Worm (Caenorhabditis elegans) whole organism, L1 larva: Measurements from ENCODE around the gene ras-1.

Experiments used
- C04F5.9 ChIP-seq: sonication (generic microtip); optimal IDR thresholded peaks from 2 replicates; lab custom pipeline; 2016; ENCODE audit warnings: missing genetic modification characterization, missing compliant biosample characterization
- C16A3.4 ChIP-seq: fragments of 150-350 bp; optimal IDR thresholded peaks from 2 replicates; lab custom pipeline; 2014; ENCODE audit warnings: missing biosample characterization, missing genetic modification characterization
- C34B4.2 ChIP-seq: sonication (generic microtip); optimal IDR thresholded peaks from 2 replicates; lab custom pipeline; 2017; ENCODE audit warnings: mild to moderate bottlenecking, missing genetic modification characterization, missing compliant biosample characterization
- F16B12.6 ChIP-seq: fragments of 150-350 bp; optimal IDR thresholded peaks from 2 replicates; lab custom pipeline; 2014; ENCODE audit warnings: missing biosample characterization, missing genetic modification characterization
- blmp-1 ChIP-seq: fragments of 150-350 bp; optimal IDR thresholded peaks from 2 replicates; lab custom pipeline; 2014; ENCODE audit warnings: missing biosample characterization, missing genetic modification characterization
- ceh-63 ChIP-seq: fragments of 200-800 bp; sonication (Bioruptor generic); optimal IDR thresholded peaks from 2 replicates; lab custom pipeline; 2018; ENCODE audit warnings: mild to moderate bottlenecking, missing genetic modification characterization, missing compliant biosample characterization
- ceh-8 ChIP-seq: fragments of 200-800 bp; sonication (Bioruptor generic); optimal IDR thresholded peaks from 2 replicates; lab custom pipeline; 2018; ENCODE audit warnings: mild to moderate bottlenecking, missing genetic modification characterization, moderate library complexity, missing compliant biosample characterization
- dpl-1 ChIP-seq, 3 experiments: fragments of 150-350 bp in 2 of 3; sonication (generic microtip) in 1 of 3; optimal IDR thresholded peaks; 2 replicates each; lab custom pipeline; 2014 to 2017; ENCODE audit warnings: missing biosample characterization in 3 of 3, missing genetic modification characterization in 3 of 3, missing genetic modification reagents in 3 of 3
- dsc-1 ChIP-seq: sonication (generic microtip); optimal IDR thresholded peaks from 2 replicates; lab custom pipeline; 2016; ENCODE audit warnings: mild to moderate bottlenecking, missing genetic modification characterization, missing compliant biosample characterization
- efl-1 ChIP-seq, 4 experiments: fragments of 150-350 bp; optimal IDR thresholded peaks in 3 of 4; peaks in 1 of 4; 1 replicate in 1 of 4; 2 replicates in 3 of 4; lab custom pipeline; 2014; ENCODE audit warnings: missing biosample characterization in 2 of 4, missing genetic modification characterization in 2 of 4, missing genetic modification reagents in 2 of 4
- egl-13 ChIP-seq: sonication (generic microtip); optimal IDR thresholded peaks from 2 replicates; lab custom pipeline; 2016; ENCODE audit warnings: missing genotype, missing genetic modification reagents, missing genetic modification characterization, missing compliant biosample characterization
- elt-3 ChIP-seq, 6 experiments: fragments of 150-350 bp in 1 of 6; sonication (generic microtip); optimal IDR thresholded peaks; 2 replicates each; lab custom pipeline; 2017 to 2018; ENCODE audit warnings: missing biosample characterization in 6 of 6, missing genetic modification characterization in 6 of 6, inconsistent platforms in 1 of 6
- fkh-10 ChIP-seq: sonication (generic microtip); optimal IDR thresholded peaks from 2 replicates; lab custom pipeline; 2017; ENCODE audit warnings: missing biosample characterization, missing genetic modification reagents, missing genetic modification characterization
- irx-1 ChIP-seq: sonication (generic microtip); optimal IDR thresholded peaks from 2 replicates; lab custom pipeline; 2016; ENCODE audit warnings: missing genetic modification characterization, missing compliant biosample characterization
- lin-14 ChIP-seq: fragments of 200-800 bp; sonication (Bioruptor generic); optimal IDR thresholded peaks from 2 replicates; lab custom pipeline; 2018; ENCODE audit warnings: mild to moderate bottlenecking, missing genetic modification characterization, moderate library complexity, missing compliant biosample characterization
- lin-35 ChIP-seq, 2 experiments: fragments of 150-350 bp; optimal IDR thresholded peaks; 2 replicates each; lab custom pipeline; 2014; ENCODE audit warnings: missing biosample characterization in 2 of 2, missing genetic modification characterization in 2 of 2, missing genetic modification reagents in 2 of 2
- lsy-2 ChIP-seq, 2 experiments: fragments of 150-350 bp; optimal IDR thresholded peaks; 2 replicates each; lab custom pipeline; 2014; ENCODE audit warnings: missing biosample characterization in 2 of 2, missing genetic modification characterization in 2 of 2
- mdl-1 ChIP-seq, 2 experiments: fragments of 150-350 bp; optimal IDR thresholded peaks; 2 replicates each; lab custom pipeline; 2014 to 2017; ENCODE audit warnings: missing biosample characterization in 2 of 2, missing genetic modification characterization in 2 of 2, inconsistent platforms in 1 of 2
- mep-1 ChIP-seq: fragments of 150-350 bp; optimal IDR thresholded peaks from 2 replicates; lab custom pipeline; 2014; ENCODE audit warnings: missing biosample characterization, missing genetic modification characterization
- nhr-11 ChIP-seq: fragments of 150-350 bp; optimal IDR thresholded peaks from 2 replicates; lab custom pipeline; 2014; ENCODE audit warnings: missing biosample characterization, missing genetic modification characterization
- nhr-12 ChIP-seq: sonication (generic microtip); optimal IDR thresholded peaks from 2 replicates; lab custom pipeline; 2017; ENCODE audit warnings: missing biosample characterization, missing genetic modification characterization
- nhr-19 ChIP-seq: fragments of 200-800 bp; sonication (Bioruptor generic); conservative IDR thresholded peaks from 2 replicates; pipeline ENCODE4 v1.3.6; 2022; ENCODE audit warnings: missing genetic modification characterization, missing compliant biosample characterization
- nhr-20 ChIP-seq: sonication (generic microtip); optimal IDR thresholded peaks from 2 replicates; lab custom pipeline; 2016; ENCODE audit warnings: mild to moderate bottlenecking, missing genetic modification characterization, missing compliant biosample characterization
- nhr-237 ChIP-seq: fragments of 150-350 bp; optimal IDR thresholded peaks from 2 replicates; lab custom pipeline; 2014; ENCODE audit warnings: missing biosample characterization, missing genetic modification characterization
- nhr-28 ChIP-seq: fragments of 150-350 bp; optimal IDR thresholded peaks from 2 replicates; lab custom pipeline; 2014; ENCODE audit warnings: missing biosample characterization, missing genetic modification characterization
- nhr-47 ChIP-seq: sonication (generic microtip); optimal IDR thresholded peaks from 2 replicates; lab custom pipeline; 2016; ENCODE audit warnings: mild to moderate bottlenecking, missing genetic modification characterization, moderate library complexity, missing compliant biosample characterization
- nhr-71 ChIP-seq: sonication (generic microtip); optimal IDR thresholded peaks from 2 replicates; lab custom pipeline; 2016; ENCODE audit warnings: mild to moderate bottlenecking, missing genetic modification characterization, moderate library complexity, missing compliant biosample characterization
- nhr-76 ChIP-seq: sonication (generic microtip); optimal IDR thresholded peaks from 2 replicates; lab custom pipeline; 2017; ENCODE audit warnings: missing biosample characterization, missing genetic modification characterization
- nhr-77 ChIP-seq: fragments of 150-350 bp; optimal IDR thresholded peaks from 2 replicates; lab custom pipeline; 2014; ENCODE audit warnings: missing biosample characterization, missing genetic modification characterization
- nhr-90 ChIP-seq: sonication (generic microtip); optimal IDR thresholded peaks from 2 replicates; lab custom pipeline; 2016; ENCODE audit warnings: mild to moderate bottlenecking, missing genetic modification characterization, missing compliant biosample characterization; ENCODE audit not compliant: poor library complexity
- pax-3 ChIP-seq: fragments of 200-800 bp; sonication (Bioruptor generic); optimal IDR thresholded peaks from 2 replicates; lab custom pipeline; 2018; ENCODE audit warnings: mild to moderate bottlenecking, missing genetic modification characterization, moderate library complexity, missing compliant biosample characterization
- rnt-1 ChIP-seq: sonication (generic microtip); optimal IDR thresholded peaks from 2 replicates; lab custom pipeline; 2016; ENCODE audit warnings: mild to moderate bottlenecking, missing genetic modification characterization, moderate library complexity, missing compliant biosample characterization
- skn-1 ChIP-seq: fragments of 150-350 bp; optimal IDR thresholded peaks from 2 replicates; lab custom pipeline; 2014; ENCODE audit warnings: missing biosample characterization, missing genetic modification characterization
- snpc-4 ChIP-seq: fragments of 150-350 bp; optimal IDR thresholded peaks from 2 replicates; lab custom pipeline; 2014; ENCODE audit warnings: missing biosample characterization, missing genetic modification characterization
- snu-23 ChIP-seq: sonication (generic microtip); optimal IDR thresholded peaks from 2 replicates; lab custom pipeline; 2016; ENCODE audit warnings: missing genetic modification characterization, missing compliant biosample characterization
- sup-37 ChIP-seq: fragments of 200-800 bp; sonication (Bioruptor generic); optimal IDR thresholded peaks from 2 replicates; lab custom pipeline; 2018; ENCODE audit warnings: mild to moderate bottlenecking, missing genetic modification characterization, missing compliant biosample characterization
- swsn-7 ChIP-seq: sonication (generic microtip); optimal IDR thresholded peaks from 2 replicates; lab custom pipeline; 2016; ENCODE audit warnings: missing genetic modification characterization, missing compliant biosample characterization
- unc-130 ChIP-seq: fragments of 150-350 bp; optimal IDR thresholded peaks from 2 replicates; lab custom pipeline; 2017; ENCODE audit warnings: missing biosample characterization, missing genetic modification characterization, inconsistent platforms
- vab-15 ChIP-seq: sonication (generic microtip); optimal IDR thresholded peaks from 2 replicates; lab custom pipeline; 2017; ENCODE audit warnings: missing genotype, mild to moderate bottlenecking, missing genetic modification characterization, missing compliant biosample characterization
- xbp-1 ChIP-seq: sonication (generic microtip); optimal IDR thresholded peaks from 2 replicates; lab custom pipeline; 2016; ENCODE audit warnings: missing genetic modification characterization, missing compliant biosample characterization
- zip-4 ChIP-seq: fragments of 200-800 bp; sonication (Bioruptor generic); optimal IDR thresholded peaks from 2 replicates; lab custom pipeline; 2018; ENCODE audit warnings: mild to moderate bottlenecking, missing genetic modification characterization, moderate library complexity, missing compliant biosample characterization
- ztf-11 ChIP-seq, 2 experiments: sonication (generic microtip); optimal IDR thresholded peaks; 2 replicates each; lab custom pipeline; 2016 to 2017; ENCODE audit warnings: missing genetic modification characterization in 2 of 2, missing biosample characterization in 1 of 2, missing compliant biosample characterization in 1 of 2
- ztf-4 ChIP-seq: fragments of 150-350 bp; optimal IDR thresholded peaks from 2 replicates; lab custom pipeline; 2014; ENCODE audit warnings: missing biosample characterization, missing genetic modification characterization

ras-1 gene

DNA sequence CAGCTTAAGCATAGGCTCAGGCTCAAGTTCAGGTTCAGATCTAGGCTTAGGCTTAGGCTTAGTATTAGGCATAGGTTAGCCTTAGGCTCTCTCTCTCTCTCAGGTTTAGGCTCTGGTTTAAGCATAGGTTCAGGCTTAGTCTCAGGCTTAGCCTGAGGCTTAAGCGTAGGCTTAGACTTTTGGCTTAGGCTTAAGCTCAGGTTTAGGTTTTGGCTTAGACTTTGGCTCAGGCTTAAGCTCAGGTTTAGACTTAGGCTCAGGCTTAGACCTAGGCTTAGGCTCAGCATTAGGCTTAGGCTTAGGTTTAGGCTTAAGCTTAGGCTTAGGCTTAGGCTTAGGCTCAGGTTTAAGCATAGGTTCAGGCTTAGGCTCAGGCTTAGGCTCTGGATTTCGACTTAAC, 8.3 kb downstream of the ras-1 start:
- no peak for TF ChIP-seq xbp-1 (tag; lab: Kevin White, UChicago)
- TF ChIP-seq dpl-1 (GFP tag; optimal IDR thresholded peaks at IDR 0.05; lab: Kevin White, UChicago) = no peak
- TF ChIP-seq nhr-28 (tag; lab: Kevin White, UChicago) = no peak

DNA sequence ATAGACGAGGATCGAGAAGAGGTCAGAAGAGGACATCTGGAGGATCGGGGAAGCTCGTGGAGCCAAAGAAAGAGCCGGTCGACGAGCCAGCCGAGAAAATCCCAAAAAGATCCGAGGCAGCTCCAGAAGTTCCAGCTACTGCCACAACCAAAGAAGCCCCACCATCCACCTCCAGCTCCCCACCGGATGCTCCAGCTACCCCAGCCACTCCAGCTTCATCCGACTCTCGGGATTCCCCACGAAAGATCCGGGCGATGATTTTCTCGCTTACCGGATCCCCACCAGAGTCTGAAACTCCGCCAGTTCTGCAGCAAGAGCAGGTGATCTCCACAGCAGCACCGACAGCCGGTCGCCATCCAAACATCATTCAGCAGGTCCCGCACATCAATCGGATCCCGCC, 9.1 kb downstream of the ras-1 start:
- TF ChIP-seq rnt-1 (tag; lab: Kevin White, UChicago) (no peak), C34B4.2 (tag; lab: Kevin White, UChicago) (no peak)

DNA sequence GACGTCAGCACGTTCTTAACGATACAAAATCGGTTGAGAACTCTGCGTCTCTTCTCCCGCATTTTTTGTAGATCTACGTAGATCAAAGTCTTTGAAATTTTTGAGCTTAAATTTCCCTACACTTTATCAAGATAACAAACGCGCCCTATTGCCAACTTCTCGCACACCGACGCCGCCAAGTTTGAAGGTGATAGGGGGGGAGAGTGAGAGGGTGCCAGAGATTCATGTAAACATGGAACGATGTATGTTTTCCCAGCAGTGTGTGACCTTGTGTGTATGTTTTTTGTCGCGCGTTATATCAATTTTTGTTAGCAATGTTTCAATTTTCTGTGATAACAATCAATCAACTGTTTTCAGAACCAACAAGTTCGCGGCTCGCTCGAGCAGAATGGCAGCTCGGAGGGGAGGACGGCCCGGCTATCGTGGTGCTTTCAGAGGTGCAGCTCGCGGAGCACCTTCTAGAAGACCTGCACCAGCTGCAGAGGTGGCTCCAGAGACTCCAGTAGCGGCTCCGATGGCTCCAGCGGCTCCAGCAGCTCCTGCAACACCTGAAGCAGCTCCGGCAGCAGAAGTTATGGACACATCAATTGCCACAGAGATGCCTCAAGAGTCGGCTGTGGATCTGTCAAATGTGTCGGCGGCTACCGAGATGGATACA, 10.3 kb downstream of the ras-1 start:
- TF ChIP-seq lsy-2 (tag; optimal IDR thresholded peaks at IDR 0.05; lab: Kevin White, UChicago) (peak in 1 of 2 experiments; percentile 48), lin-35 (GFP tag; optimal IDR thresholded peaks at IDR 0.05; lab: Kevin White, UChicago) (peak; percentile 14 to 70), skn-1 (no peak), snu-23 (peak; percentile 8), blmp-1 (tag; lab: Kevin White, UChicago) (peak; percentile 6), unc-130 (tag; lab: Kevin White, UChicago) (no peak), C16A3.4 (tag; lab: Kevin White, UChicago) (peak; percentile 10), nhr-20 (tag; lab: Kevin White, UChicago) (peak; percentile 38), efl-1 (optimal IDR thresholded peaks at IDR 0.05; lab: Kevin White, UChicago) (peak; percentile 19 to 42), efl-1 (GFP tag; optimal IDR thresholded peaks at IDR 0.05 in 1 of 2; lab: Kevin White, UChicago) (peak; percentile 58 to 95), dpl-1 (GFP tag; optimal IDR thresholded peaks at IDR 0.05; lab: Kevin White, UChicago) (peak; percentile 30 to 57 (median 41)), lin-14 (GFP tag; lab: Kevin White, UChicago) (peak; percentile 26), ztf-11 (tag; optimal IDR thresholded peaks at IDR 0.05; lab: Kevin White, UChicago) (no peak), nhr-90 (tag; lab: Kevin White, UChicago) (no peak), elt-3 (tag; optimal IDR thresholded peaks at IDR 0.05; lab: Kevin White, UChicago) (peak in 1 of 6 experiments; percentile 42), ceh-8 (GFP tag; lab: Kevin White, UChicago) (peak; percentile 33)
- TF ChIP-seq, all 84 proteins: peak for 11

- TF ChIP-seq nhr-77 = no peak
- no peak for TF ChIP-seq efl-1 (optimal IDR thresholded peaks at IDR 0.05; lab: Kevin White, UChicago)
- no peak for TF ChIP-seq efl-1 (GFP tag; optimal IDR thresholded peaks at IDR 0.05 in 1 of 2; lab: Kevin White, UChicago)
- no peak for TF ChIP-seq ceh-63 (GFP tag; lab: Kevin White, UChicago)
- no peak for TF ChIP-seq nhr-19 (GFP tag; lab: Robert Waterston, UW)
- TF ChIP-seq nhr-12 (tag; lab: Kevin White, UChicago) = no peak
- TF ChIP-seq swsn-7 = no peak
- TF ChIP-seq nhr-76 = no peak
- no peak for TF ChIP-seq mep-1 (tag; lab: Kevin White, UChicago)
- no peak for TF ChIP-seq egl-13 (tag; lab: Kevin White, UChicago)
- no peak for TF ChIP-seq C04F5.9 (tag; lab: Kevin White, UChicago)
- no peak for TF ChIP-seq nhr-47 (tag; lab: Kevin White, UChicago)
- no peak for TF ChIP-seq nhr-237 (tag; lab: Kevin White, UChicago)
- TF ChIP-seq sup-37 (GFP tag; lab: Kevin White, UChicago) = no peak
- no peak for TF ChIP-seq lsy-2 (tag; optimal IDR thresholded peaks at IDR 0.05; lab: Kevin White, UChicago)
- TF ChIP-seq irx-1 = no peak
These were observed 12.4 kb downstream of the ras-1 start, which contains the start of gene sop-2 for ce11 chrII:12339644-12340043. TSS of gene sop-2 (plus strand) at chrII:12339944.

- peak; percentile 43 for TF ChIP-seq F16B12.6 (tag; lab: Kevin White, UChicago)
- TF ChIP-seq mdl-1 (tag; optimal IDR thresholded peaks at IDR 0.05; lab: Kevin White, UChicago) = peak in 1 of 2 experiments; percentile 76
- TF ChIP-seq snpc-4 (tag; lab: Kevin White, UChicago) = peak; percentile 25
- peak; percentile 73 for TF ChIP-seq xbp-1 (tag; lab: Kevin White, UChicago)
- peak; percentile 76 for TF ChIP-seq efl-1 (optimal IDR thresholded peaks at IDR 0.05; lab: Kevin White, UChicago)
- peak; percentile 68 to 95 for TF ChIP-seq efl-1 (GFP tag; optimal IDR thresholded peaks at IDR 0.05 in 1 of 2; lab: Kevin White, UChicago)
- no peak for TF ChIP-seq nhr-12 (tag; lab: Kevin White, UChicago)
- TF ChIP-seq snu-23 = peak; percentile 85
- TF ChIP-seq dsc-1 (tag; lab: Kevin White, UChicago) = peak; percentile 81
- peak; percentile 91 to 95 for TF ChIP-seq lsy-2 (tag; optimal IDR thresholded peaks at IDR 0.05; lab: Kevin White, UChicago)
- TF ChIP-seq pax-3 (tag; lab: Kevin White, UChicago) = peak; percentile 60
- peak; percentile 80 for TF ChIP-seq nhr-71 (tag; lab: Kevin White, UChicago)
- no peak for TF ChIP-seq ztf-4 (tag; lab: Kevin White, UChicago)
- no peak for TF ChIP-seq vab-15
- TF ChIP-seq zip-4 (GFP tag; lab: Kevin White, UChicago) = no peak
- TF ChIP-seq C16A3.4 (tag; lab: Kevin White, UChicago) = peak; percentile 71
- TF ChIP-seq fkh-10 = peak; percentile 23
- no peak for TF ChIP-seq nhr-11
These were observed 12.9 kb downstream of the ras-1 start for ce11 chrII:12339152-12339551.
